Worm (Caenorhabditis elegans): ENCODE results near the gene C17C3.15.
A peak's percentile ranks its signal among the peaks of the same experiment; 100 is the strongest.

The C17C3.15 gene

DNA sequence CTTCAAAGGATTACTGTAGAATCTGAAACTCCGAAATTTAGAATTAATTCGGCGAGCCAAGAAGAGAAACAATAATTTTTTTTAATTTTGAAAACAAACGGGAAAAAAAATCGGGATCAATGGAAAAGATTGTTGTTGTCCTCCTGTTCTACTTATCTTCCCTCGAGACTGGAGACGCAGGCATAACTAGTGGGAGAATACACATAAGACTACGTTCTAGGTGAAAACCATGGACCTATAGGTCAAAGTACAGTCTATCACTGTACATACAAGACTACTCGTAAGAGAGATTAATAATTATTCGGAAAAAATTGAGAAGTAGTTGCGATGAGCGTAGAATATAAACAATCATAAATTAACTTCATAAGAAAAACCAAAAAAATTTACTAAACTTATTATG lies 48.8 kb downstream of the C17C3.15 start, which contains the start of gene dhs-6 (continued):
- TF ChIP-seq F10B5.3 (tag; optimal IDR thresholded peaks at IDR 0.05) (no peak), tra-1 (GFP tag; IDR thresholded peaks at IDR 0.05) (no peak), ceh-44 (GFP tag; IDR thresholded peaks at IDR 0.05) (no peak), ama-1 (optimal IDR thresholded peaks at IDR 0.05) (peak; percentile 5), hmg-1.1 (GFP tag; IDR thresholded peaks at IDR 0.05) (no peak), fos-1 (tag; optimal IDR thresholded peaks at IDR 0.05) (no peak), nhr-102 (tag; optimal IDR thresholded peaks at IDR 0.05) (no peak), sdz-12 (GFP tag; optimal IDR thresholded peaks at IDR 0.05) (no peak), nhr-42 (GFP tag; IDR thresholded peaks at IDR 0.05) (no peak), ctbp-1 (GFP tag; IDR thresholded peaks at IDR 0.05) (no peak)
